Worm (Caenorhabditis elegans): ENCODE results near the gene C18G1.6.

The C18G1.6 gene

DNA sequence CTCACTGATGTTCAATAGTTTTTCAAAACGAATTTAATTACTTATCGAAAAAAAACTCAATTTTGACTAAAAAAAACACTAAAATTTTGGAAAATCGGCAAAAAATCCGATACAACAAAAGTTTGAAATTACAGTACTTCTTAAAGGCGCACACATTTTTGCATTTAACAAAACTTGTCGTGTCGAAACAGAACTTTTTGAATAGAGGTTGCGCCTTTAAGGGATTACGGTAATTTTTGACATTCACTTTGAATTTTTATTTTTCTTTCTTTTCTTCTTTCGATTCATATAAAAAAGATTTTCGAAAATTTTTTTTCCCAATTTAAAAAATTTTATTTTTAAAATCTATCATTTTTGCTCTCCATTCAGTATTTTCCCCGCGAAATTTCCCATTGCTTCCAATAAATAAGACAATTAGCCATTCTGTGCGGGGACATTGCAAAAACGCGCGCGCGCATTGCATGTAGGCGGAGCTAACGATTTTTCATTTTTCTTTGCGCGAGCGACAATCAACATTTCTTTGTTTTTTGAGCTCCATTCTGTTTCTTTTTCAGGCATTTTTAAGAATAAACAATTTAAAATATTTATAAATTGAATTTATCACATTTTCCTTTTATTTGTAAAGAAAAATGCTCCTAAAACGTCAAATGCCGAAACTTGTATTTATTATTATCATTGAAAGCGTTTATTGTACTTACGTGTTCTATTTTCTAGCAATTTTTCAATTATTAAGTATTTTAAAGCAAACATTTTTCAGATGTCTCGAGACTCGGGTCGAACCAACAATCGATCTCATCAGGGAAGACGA lies 19.0 kb upstream of the C18G1.6 start, which contains the start of gene F39G3.3 (continued):
- TF ChIP-seq K09A11.1 (tag; optimal IDR thresholded peaks at IDR 0.05; ENCODE audit: insufficient read depth): peak; percentile 80
- peak; percentile 77 for TF ChIP-seq che-1 (tag; optimal IDR thresholded peaks at IDR 0.05)
- TF ChIP-seq fax-1 (tag; optimal IDR thresholded peaks at IDR 0.05): peak; percentile 92
- TF ChIP-seq pros-1 (tag; optimal IDR thresholded peaks at IDR 0.05): no peak
- no peak for TF ChIP-seq pqm-1 (tag; optimal IDR thresholded peaks at IDR 0.05)
- peak; percentile 55 for TF ChIP-seq pat-9 (tag; optimal IDR thresholded peaks at IDR 0.05)
- peak; percentile 83 for TF ChIP-seq C38D4.7 (GFP tag; optimal IDR thresholded peaks at IDR 0.05)
- peak; percentile 2 for TF ChIP-seq pag-3 (tag; optimal IDR thresholded peaks at IDR 0.05; ENCODE audit: borderline replicate concordance)
- peak; percentile 65 for TF ChIP-seq ceh-24 (tag; optimal IDR thresholded peaks at IDR 0.05)
- TF ChIP-seq pha-2 (tag; optimal IDR thresholded peaks at IDR 0.05): peak; percentile 88
- peak; percentile 89 for TF ChIP-seq hlh-8 (tag; optimal IDR thresholded peaks at IDR 0.05)
- peak; percentile 83 for TF ChIP-seq K02D7.2 (tag; optimal IDR thresholded peaks at IDR 0.05)
- peak; percentile 71 for TF ChIP-seq ref-2 (tag; optimal IDR thresholded peaks at IDR 0.05)
- peak; percentile 91 for TF ChIP-seq ttx-3 (tag; optimal IDR thresholded peaks at IDR 0.05)
- peak; percentile 80 for TF ChIP-seq npax-4 (tag; optimal IDR thresholded peaks at IDR 0.05)
- peak; percentile 70 for TF ChIP-seq dmd-4 (tag; optimal IDR thresholded peaks at IDR 0.05; ENCODE audit: borderline replicate concordance)
- peak; percentile 88 for TF ChIP-seq ceh-19 (GFP tag; optimal IDR thresholded peaks at IDR 0.05)
- peak; percentile 78 for TF ChIP-seq ahr-1 (tag; optimal IDR thresholded peaks at IDR 0.05)
- no peak; the same call in 1 of the 2 replicates for TF ChIP-seq unc-3 (GFP tag; conservative IDR thresholded peaks at IDR 0.05)
- peak; percentile 87 for TF ChIP-seq unc-3 (tag; optimal IDR thresholded peaks at IDR 0.05)
- TF ChIP-seq fkh-6 (tag; optimal IDR thresholded peaks at IDR 0.05): peak; percentile 83
- peak; percentile 68 for TF ChIP-seq C08G9.2 (tag; optimal IDR thresholded peaks at IDR 0.05)
- TF ChIP-seq sox-4 (tag; optimal IDR thresholded peaks at IDR 0.05): peak; percentile 88
- no peak for TF ChIP-seq ceh-22 (tag; optimal IDR thresholded peaks at IDR 0.05)
- peak; percentile 86 for TF ChIP-seq zip-5 (tag; optimal IDR thresholded peaks at IDR 0.05)
- TF ChIP-seq T23F11.4 (GFP tag; optimal IDR thresholded peaks at IDR 0.05): peak; percentile 65
- TF ChIP-seq nfya-1 (tag; optimal IDR thresholded peaks at IDR 0.05): peak; percentile 89
- peak; percentile 75 for TF ChIP-seq eyg-1 (tag; optimal IDR thresholded peaks at IDR 0.05)
- peak; percentile 63 for TF ChIP-seq ceh-6 (GFP tag; optimal IDR thresholded peaks at IDR 0.05)
- TF ChIP-seq ceh-31 (tag; optimal IDR thresholded peaks at IDR 0.05): peak; percentile 89
- peak; percentile 76 for TF ChIP-seq hlh-6 (tag; optimal IDR thresholded peaks at IDR 0.05)
- TF ChIP-seq Y22D7AL.16 (tag; optimal IDR thresholded peaks at IDR 0.05): peak; percentile 54
- peak; percentile 74 for TF ChIP-seq ztf-16 (tag; optimal IDR thresholded peaks at IDR 0.05)
- TF ChIP-seq sox-2 (GFP tag; IDR thresholded peaks at IDR 0.05): peak; percentile 82
- TF ChIP-seq ama-1 (optimal IDR thresholded peaks at IDR 0.05): no peak
- TF ChIP-seq unc-55 (GFP tag; optimal IDR thresholded peaks at IDR 0.05): no peak
- peak; percentile 97 for TF ChIP-seq ceh-14 (tag; optimal IDR thresholded peaks at IDR 0.05)
- TF ChIP-seq ceh-30 (tag; optimal IDR thresholded peaks at IDR 0.05): peak; percentile 26
- peak; percentile 58 for TF ChIP-seq ceh-18 (tag; optimal IDR thresholded peaks at IDR 0.05)
- peak; percentile 74 for TF ChIP-seq F13H6.1 (tag; optimal IDR thresholded peaks at IDR 0.05)
- no peak for TF ChIP-seq elt-4 (tag; optimal IDR thresholded peaks at IDR 0.05)
- no peak for TF ChIP-seq nhr-11 (tag; optimal IDR thresholded peaks at IDR 0.05)
- TF ChIP-seq mec-3 (tag; optimal IDR thresholded peaks at IDR 0.05; ENCODE audit: borderline replicate concordance): no peak
- peak; percentile 25 for TF ChIP-seq pax-1 (tag; optimal IDR thresholded peaks at IDR 0.05)
- TF ChIP-seq hlh-13 (GFP tag; optimal IDR thresholded peaks at IDR 0.05): peak; percentile 70
- TF ChIP-seq tbx-2 (tag; optimal IDR thresholded peaks at IDR 0.05): peak; percentile 89
